Worm (Caenorhabditis elegans): ENCODE measurements around the gene F53A9.8.
"Not testable (repeated sequence)": the region's sequence is repeated elsewhere in the genome, so short reads cannot be mapped to it uniquely, and the experiment has no call there.

The F53A9.8 gene

ce11 chrX:8741629-8742170, 23.0 kb upstream of the F53A9.8 start:
- no peak for TF ChIP-seq dao-5 (tag; optimal IDR thresholded peaks at IDR 0.05)
- TF ChIP-seq W03F9.2 (tag; optimal IDR thresholded peaks at IDR 0.05) = no peak
- TF ChIP-seq him-1 (tag; optimal IDR thresholded peaks at IDR 0.05) = no peak

- no peak for TF ChIP-seq W03F9.2 (tag; optimal IDR thresholded peaks at IDR 0.05)
- no peak for TF ChIP-seq him-1 (tag; optimal IDR thresholded peaks at IDR 0.05)
- TF ChIP-seq dao-5 (tag; optimal IDR thresholded peaks at IDR 0.05) = no peak
These were observed 20.7 kb upstream of the F53A9.8 start, which contains the start of gene M02D8.2 for ce11 chrX:8739373-8739772. M02D8.2 (plus strand) TSS chrX:8739673.

- no peak for TF ChIP-seq W03F9.2 (tag; optimal IDR thresholded peaks at IDR 0.05)
These were observed 19.1 kb upstream of the F53A9.8 start for ce11 chrX:8737801-8738200.

DNA sequence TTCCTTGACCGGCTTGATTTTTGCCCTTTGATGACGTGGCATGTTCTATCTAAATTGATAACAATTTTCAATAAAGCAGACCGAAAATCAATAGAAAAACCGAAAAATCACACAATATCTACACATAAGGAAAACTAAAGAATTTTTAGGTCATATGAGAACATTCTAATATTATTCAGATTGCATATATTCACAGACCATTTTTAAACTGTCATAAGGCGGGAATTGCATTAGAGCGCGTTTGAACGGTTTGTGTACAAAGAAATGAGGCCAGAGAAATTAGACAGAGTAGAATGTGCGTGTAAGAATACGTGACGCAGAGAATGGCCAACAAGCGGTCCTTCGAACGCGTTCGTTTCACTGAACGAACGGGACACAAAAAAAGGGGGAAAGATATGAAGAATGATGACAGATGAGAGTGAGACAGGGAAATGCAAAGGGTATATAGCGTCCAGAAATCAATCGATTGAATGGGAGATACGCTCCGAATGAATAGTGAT, 18.3 kb upstream of the F53A9.8 start, which contains the start of gene M02D8.3:
Gene M02D8.3, minus strand, starts transcription at position 51 of the 500 bp plus-strand sequence.
- TF ChIP-seq W03F9.2 (tag; optimal IDR thresholded peaks at IDR 0.05) (peak; percentile 68), him-1 (tag; optimal IDR thresholded peaks at IDR 0.05) (no peak)

DNA sequence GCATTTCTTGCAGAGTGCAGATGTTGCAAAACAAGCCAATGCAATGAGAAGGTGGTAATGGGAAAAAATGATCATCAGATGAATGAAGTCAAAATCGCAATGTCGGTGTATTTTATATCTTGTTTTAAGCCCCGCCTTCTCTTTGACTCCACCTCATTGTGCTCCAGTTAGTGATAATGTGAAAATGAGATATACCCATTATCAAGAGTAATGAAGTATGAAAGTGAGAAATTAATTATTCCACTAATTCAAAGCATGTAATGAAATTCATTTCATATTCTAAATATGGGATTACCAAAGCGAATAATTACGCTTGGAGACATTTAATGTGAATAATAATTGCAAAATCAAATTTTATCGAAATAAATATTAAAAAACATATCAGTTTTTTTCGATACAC, 13.1 kb upstream of the F53A9.8 start, which contains the start of gene M02D8.6:
Gene M02D8.6, minus strand, starts transcription at position 101 of the 400 bp plus-strand sequence.
- not testable (repeated sequence) for TF ChIP-seq dao-5, him-1, W03F9.2 (tag; optimal IDR thresholded peaks at IDR 0.05)

ce11 chrX:8727306-8727705, 8.6 kb upstream of the F53A9.8 start, which contains the start of gene EGAP4.1:
EGAP4.1 (minus strand) TSS chrX:8727406.
- TF ChIP-seq him-1 (tag; optimal IDR thresholded peaks at IDR 0.05) (no peak), dao-5 (tag; optimal IDR thresholded peaks at IDR 0.05) (no peak), W03F9.2 (tag; optimal IDR thresholded peaks at IDR 0.05) (no peak)

ce11 chrX:8723840-8724239, 5.1 kb upstream of the F53A9.8 start:
- TF ChIP-seq dao-5 (tag; optimal IDR thresholded peaks at IDR 0.05) (no peak), W03F9.2 (tag; optimal IDR thresholded peaks at IDR 0.05) (no peak), him-1 (tag; optimal IDR thresholded peaks at IDR 0.05) (no peak)

DNA sequence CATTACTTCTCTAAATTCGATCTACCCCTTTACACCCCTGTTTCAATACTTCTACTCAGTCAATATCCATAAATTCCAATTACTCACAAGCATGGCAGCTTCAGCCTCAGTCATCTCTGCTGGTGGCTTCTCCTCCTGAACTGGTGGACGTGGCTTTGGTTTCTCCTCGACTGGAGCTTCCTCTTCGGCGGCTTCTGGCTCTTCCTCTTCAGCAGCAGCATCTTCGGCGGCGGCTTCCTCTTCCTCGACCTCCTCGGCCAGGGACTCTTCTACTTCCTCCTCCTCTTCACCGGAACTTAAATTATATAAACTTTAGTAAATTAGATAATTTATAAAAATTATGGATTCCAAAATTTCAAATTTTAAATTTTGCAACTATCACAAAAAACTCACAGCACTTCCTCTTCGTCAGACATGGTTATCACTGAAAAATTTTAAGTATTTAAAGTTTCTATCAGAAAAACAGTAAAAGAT, 4.5 kb upstream of the F53A9.8 start, which contains the start of gene tnt-2:
Gene tnt-2, minus strand, starts transcription at position 424 of the 474 bp plus-strand sequence.
- TF ChIP-seq him-1 (tag; optimal IDR thresholded peaks at IDR 0.05) (no peak), W03F9.2 (tag; optimal IDR thresholded peaks at IDR 0.05) (no peak), dao-5 (tag; optimal IDR thresholded peaks at IDR 0.05) (no peak)

ce11 chrX:8721273-8721672, 2.6 kb upstream of the F53A9.8 start:
- TF ChIP-seq him-1 (tag; optimal IDR thresholded peaks at IDR 0.05) (no peak), W03F9.2 (tag; optimal IDR thresholded peaks at IDR 0.05) (no peak), dao-5 (tag; optimal IDR thresholded peaks at IDR 0.05) (no peak)

- no peak for TF ChIP-seq W03F9.2 (tag; optimal IDR thresholded peaks at IDR 0.05)
- no peak for TF ChIP-seq him-1 (tag; optimal IDR thresholded peaks at IDR 0.05)
- no peak for TF ChIP-seq dao-5 (tag; optimal IDR thresholded peaks at IDR 0.05)
These were observed 2.0 kb upstream of the F53A9.8 start, which contains the start of gene F53A9.9 for ce11 chrX:8720658-8721057. F53A9.9 (minus strand) TSS chrX:8720758.

DNA sequence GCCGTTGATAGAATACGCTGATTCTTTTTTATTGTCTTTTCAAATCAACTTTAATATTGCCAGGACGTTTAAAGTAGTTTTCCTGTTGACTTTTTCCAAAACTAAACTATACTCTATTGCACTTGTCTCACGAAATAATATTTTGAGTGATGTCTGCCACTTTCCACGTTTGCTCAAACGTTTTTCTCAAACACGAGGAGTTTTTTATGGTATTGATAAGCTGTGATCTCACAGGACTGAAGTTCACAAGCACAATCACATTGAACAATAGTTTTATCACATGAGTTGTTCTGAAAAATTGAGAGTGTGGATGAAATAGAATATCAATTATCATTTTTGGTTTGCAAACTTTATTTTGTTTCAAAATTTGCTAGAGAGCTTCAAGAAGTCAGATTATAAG, 1.2 kb upstream of the F53A9.8 start:
- TF ChIP-seq him-1 (tag; optimal IDR thresholded peaks at IDR 0.05) = no peak
- no peak for TF ChIP-seq W03F9.2 (tag; optimal IDR thresholded peaks at IDR 0.05)
- no peak for TF ChIP-seq dao-5 (tag; optimal IDR thresholded peaks at IDR 0.05)

DNA sequence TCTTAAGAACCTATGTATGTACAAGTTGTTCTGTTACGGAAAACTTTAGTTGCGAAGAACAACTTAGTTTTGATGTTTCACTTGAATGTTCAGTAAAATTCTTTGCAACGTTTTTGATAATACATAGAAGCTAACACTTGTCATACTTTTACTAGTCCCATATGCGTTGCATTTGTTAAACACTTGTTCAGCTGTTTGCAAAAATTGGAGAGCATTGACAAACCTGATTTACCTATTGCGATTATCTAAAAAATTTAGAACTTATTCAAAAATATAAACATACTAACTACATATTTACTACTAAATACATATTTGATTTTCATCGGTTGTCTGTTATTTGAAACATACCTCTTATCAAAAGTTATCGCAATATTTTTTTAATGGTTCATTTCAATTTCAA, 551 bp downstream of the F53A9.8 start:
- TF ChIP-seq W03F9.2 (tag; optimal IDR thresholded peaks at IDR 0.05) (no peak), dao-5 (tag; optimal IDR thresholded peaks at IDR 0.05) (no peak), him-1 (tag; optimal IDR thresholded peaks at IDR 0.05) (no peak)

DNA sequence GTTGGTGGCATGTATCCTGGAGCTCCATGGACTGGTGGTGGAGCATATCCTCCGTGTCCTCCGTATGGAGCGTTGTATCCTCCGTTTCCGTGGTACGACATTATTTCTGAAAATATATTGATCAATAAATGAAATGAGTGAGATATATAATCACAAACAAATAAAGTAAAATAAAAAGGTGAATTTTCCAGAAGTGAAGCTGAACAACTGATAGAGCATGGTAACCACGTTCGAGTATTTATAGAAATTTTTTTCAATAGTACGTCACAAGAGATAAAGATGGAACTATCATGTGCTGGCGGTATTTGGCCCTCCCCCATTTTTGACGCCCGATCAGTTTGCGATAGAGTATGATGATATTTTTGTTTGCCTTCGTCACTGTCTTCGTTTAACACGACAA, 1.9 kb downstream of the F53A9.8 start, which contains the start of gene F53A9.7:
Gene F53A9.7, minus strand, starts transcription at position 101 of the 400 bp plus-strand sequence.
- TF ChIP-seq W03F9.2 (tag; optimal IDR thresholded peaks at IDR 0.05) = no peak
- TF ChIP-seq dao-5 (tag; optimal IDR thresholded peaks at IDR 0.05) = no peak
- TF ChIP-seq him-1 (tag; optimal IDR thresholded peaks at IDR 0.05) = no peak

ce11 chrX:8714845-8715244, 3.9 kb downstream of the F53A9.8 start:
- TF ChIP-seq dao-5 (tag; optimal IDR thresholded peaks at IDR 0.05) (no peak), him-1 (tag; optimal IDR thresholded peaks at IDR 0.05) (no peak), W03F9.2 (tag; optimal IDR thresholded peaks at IDR 0.05) (no peak)
